Fruit fly (Drosophila melanogaster) whole organism, embryonic: ENCODE results near the gene CG13720.
A peak's percentile ranks its signal among the peaks of the same experiment; 100 is the strongest.

Experiments used
- Adf1 ChIP-seq: fragments of 200-800 bp; sonication (Bioruptor generic); IDR thresholded peaks from 2 replicates; pipeline ENCODE4 v1.3.6; 2022; ENCODE audit warnings: missing biosample characterization, missing genetic modification characterization
- Atf6 ChIP-seq: fragments of 200-800 bp; sonication (Bioruptor generic); IDR thresholded peaks from 2 replicates; pipeline ENCODE4 v1.3.6; 2022; ENCODE audit warnings: missing biosample characterization, missing genetic modification characterization
- BEAF-32 ChIP-seq: fragments of 200-800 bp; sonication (Bioruptor generic); optimal IDR thresholded peaks from 3 replicates; lab custom pipeline; 2017; ENCODE audit warnings: missing biosample characterization, missing genetic modification characterization, mild to moderate bottlenecking, moderate library complexity, missing genetic modification reagents
- Blimp-1 ChIP-seq: fragments of 200-800 bp; sonication (Bioruptor generic); optimal IDR thresholded peaks from 3 replicates; lab custom pipeline; 2018; ENCODE audit warnings: missing biosample characterization, missing genetic modification characterization, mild to moderate bottlenecking, moderate library complexity, missing genetic modification reagents
- CG11456 ChIP-seq: fragments of 200-800 bp; sonication (Bioruptor generic); IDR thresholded peaks from 3 replicates; pipeline ENCODE4 v1.3.6; 2022; ENCODE audit warnings: missing biosample characterization, missing genetic modification characterization
- CG12769 ChIP-seq: fragments of 200-800 bp; sonication (Bioruptor generic); optimal IDR thresholded peaks from 2 replicates; lab custom pipeline; 2019; ENCODE audit warnings: missing biosample characterization, mild to moderate bottlenecking, missing genetic modification characterization, moderate library complexity
- CG14441 ChIP-seq: fragments of 200-800 bp; sonication (Bioruptor generic); IDR thresholded peaks from 2 replicates; pipeline ENCODE4 v1.3.6; 2022; ENCODE audit warnings: missing biosample characterization, missing genetic modification characterization
- CG15479 ChIP-seq: fragments of 200-800 bp; sonication (Bioruptor generic); optimal IDR thresholded peaks from 3 replicates; lab custom pipeline; 2019; ENCODE audit warnings: missing biosample characterization, mild to moderate bottlenecking, missing genetic modification characterization, moderate library complexity
- CG15514 ChIP-seq: fragments of 200-800 bp; sonication (Bioruptor generic); optimal IDR thresholded peaks from 3 replicates; lab custom pipeline; 2017; ENCODE audit warnings: missing biosample characterization, missing genetic modification characterization, mild to moderate bottlenecking, moderate library complexity, missing genetic modification reagents
- CG1832 ChIP-seq: fragments of 200-800 bp; sonication (Bioruptor generic); optimal IDR thresholded peaks from 2 replicates; lab custom pipeline; 2017; ENCODE audit warnings: missing biosample characterization, mild to moderate bottlenecking, missing genetic modification characterization, inconsistent platforms
- CG2199 ChIP-seq: fragments of 200-800 bp; sonication (Bioruptor generic); IDR thresholded peaks from 3 replicates; pipeline ENCODE4 v1.3.6; 2022; ENCODE audit warnings: missing biosample characterization, missing genetic modification characterization
- CG3065 ChIP-seq: fragments of 200-800 bp; sonication (Bioruptor generic); optimal IDR thresholded peaks from 2 replicates; lab custom pipeline; 2016; ENCODE audit warnings: missing biosample characterization, missing genetic modification characterization
- CG32532 ChIP-seq: fragments of 200-800 bp; sonication (Bioruptor generic); IDR thresholded peaks from 2 replicates; pipeline ENCODE4 v1.3.6; 2022; ENCODE audit warnings: missing biosample characterization, missing genetic modification characterization
- CG3847 ChIP-seq: fragments of 200-800 bp; sonication (Bioruptor generic); IDR thresholded peaks from 2 replicates; pipeline ENCODE4 v1.3.6; 2022; ENCODE audit warnings: missing biosample characterization, missing genetic modification characterization
- CG42726 ChIP-seq: fragments of 200-800 bp; sonication (Bioruptor generic); IDR thresholded peaks from 2 replicates; pipeline ENCODE4 v1.3.6; 2022; ENCODE audit warnings: missing biosample characterization, missing genetic modification characterization; ENCODE audit not compliant: partially characterized antibody
- CG8290 ChIP-seq, 3 experiments: fragments of 200-800 bp; sonication (Bioruptor generic); optimal IDR thresholded peaks; 2 replicates each; lab custom pipeline; 2016 to 2019; ENCODE audit warnings: missing biosample characterization in 3 of 3, missing genetic modification characterization in 3 of 3, mild to moderate bottlenecking in 2 of 3, moderate library complexity in 1 of 3
- CG9932 ChIP-seq: fragments of 200-800 bp; sonication (Bioruptor generic); IDR thresholded peaks from 2 replicates; pipeline ENCODE4 v1.3.6; 2022; ENCODE audit warnings: missing biosample characterization, missing genetic modification characterization
- Dbx ChIP-seq: fragments of 200-800 bp; sonication (Bioruptor generic); IDR thresholded peaks from 3 replicates; pipeline ENCODE4 v1.3.6; 2022; ENCODE audit warnings: missing biosample characterization, missing genetic modification characterization
- GATAe ChIP-seq: fragments of 200-800 bp; sonication (Bioruptor generic); conservative IDR thresholded peaks from 2 replicates; pipeline ENCODE4 v1.3.6; 2022; ENCODE audit warnings: missing biosample characterization, missing genetic modification characterization
- HmgZ ChIP-seq: fragments of 200-800 bp; sonication (Bioruptor generic); optimal IDR thresholded peaks from 2 replicates; lab custom pipeline; 2018; ENCODE audit warnings: missing biosample characterization, mild to moderate bottlenecking, missing genetic modification characterization
- Hr78 ChIP-seq, 2 experiments: fragments of 200-800 bp in 1 of 2; fragments of >200 bp in 1 of 2; sonication (Bioruptor generic) in 1 of 2; optimal IDR thresholded peaks; 2 replicates each; lab custom pipeline; 2017 to 2019; ENCODE audit warnings: missing biosample characterization in 2 of 2, missing genetic modification characterization in 2 of 2, mild to moderate bottlenecking in 1 of 2, moderate library complexity in 1 of 2
- MBD-R2 ChIP-seq: fragments of 200-800 bp; sonication (Bioruptor generic); IDR thresholded peaks from 2 replicates; pipeline ENCODE4 v1.3.6; 2022; ENCODE audit warnings: missing biosample characterization, missing genetic modification characterization
- Med ChIP-seq: fragments of 200-800 bp; sonication (Bioruptor generic); peaks from one replicate; lab custom pipeline; 2016; ENCODE audit warnings: missing biosample characterization, missing genetic modification characterization, mild to moderate bottlenecking, inconsistent platforms, moderate library complexity
- Pdp1 ChIP-seq, 2 experiments: fragments of 200-800 bp; sonication (Bioruptor generic); optimal IDR thresholded peaks; 3 replicates each; lab custom pipeline; 2016; ENCODE audit warnings: missing biosample characterization in 2 of 2, missing genetic modification characterization in 2 of 2, mild to moderate bottlenecking in 1 of 2, moderate library complexity in 1 of 2
- Rfx ChIP-seq: fragments of 200-800 bp; sonication (Bioruptor generic); IDR thresholded peaks from 2 replicates; pipeline ENCODE4 v1.3.6; 2022; ENCODE audit warnings: missing biosample characterization, missing genetic modification characterization
- btn ChIP-seq: fragments of 200-800 bp; sonication (Bioruptor generic); optimal IDR thresholded peaks from 2 replicates; lab custom pipeline; 2016; ENCODE audit warnings: missing biosample characterization, missing genetic modification characterization
- chm ChIP-seq: fragments of 200-800 bp; sonication (Bioruptor generic); IDR thresholded peaks from 2 replicates; pipeline ENCODE4 v1.3.6; 2022; ENCODE audit warnings: missing biosample characterization, missing genetic modification characterization
- ci ChIP-seq: fragments of 200-800 bp; sonication (Bioruptor generic); IDR thresholded peaks from 3 replicates; pipeline ENCODE4 v1.3.6; 2022; ENCODE audit warnings: missing biosample characterization, missing genetic modification characterization
- crol ChIP-seq: fragments of 200-800 bp; sonication (Bioruptor generic); IDR thresholded peaks from 2 replicates; pipeline ENCODE4 v1.3.6; 2022; ENCODE audit warnings: missing biosample characterization, missing genetic modification characterization
- danr ChIP-seq: fragments of 200-800 bp; sonication (Bioruptor generic); IDR thresholded peaks from 2 replicates; pipeline ENCODE4 v1.3.6; 2022; ENCODE audit warnings: missing biosample characterization, missing genetic modification characterization
- exex ChIP-seq: fragments of 200-800 bp; sonication (Bioruptor generic); optimal IDR thresholded peaks from 4 replicates; lab custom pipeline; 2018; ENCODE audit warnings: missing biosample characterization, mild to moderate bottlenecking, missing genetic modification characterization, moderate library complexity
- eyg ChIP-seq: fragments of 200-800 bp; sonication (Bioruptor generic); optimal IDR thresholded peaks from 3 replicates; lab custom pipeline; 2016; ENCODE audit warnings: missing biosample characterization, missing genetic modification characterization
- kni ChIP-seq: fragments of 200-800 bp; sonication (Bioruptor generic); optimal IDR thresholded peaks from 3 replicates; lab custom pipeline; 2017; ENCODE audit warnings: mild to moderate bottlenecking, missing biosample characterization, missing genetic modification reagents, missing genetic modification characterization
- knrl ChIP-seq: fragments of 200-800 bp; sonication (Bioruptor generic); IDR thresholded peaks from 3 replicates; pipeline ENCODE4 v1.3.6; 2022; ENCODE audit warnings: missing biosample characterization, missing genetic modification characterization; ENCODE audit not compliant: partially characterized antibody
- lab ChIP-seq: fragments of 200-800 bp; sonication (Bioruptor generic); optimal IDR thresholded peaks from 3 replicates; lab custom pipeline; 2017; ENCODE audit warnings: missing biosample characterization, missing genetic modification characterization, mild to moderate bottlenecking, moderate library complexity, missing genetic modification reagents
- pzg ChIP-seq: fragments of 200-800 bp; sonication (Bioruptor generic); optimal IDR thresholded peaks from 3 replicates; lab custom pipeline; 2018; ENCODE audit warnings: missing biosample characterization, mild to moderate bottlenecking, missing genetic modification characterization, moderate library complexity
- sd ChIP-seq: fragments of 200-800 bp; sonication (Bioruptor generic); optimal IDR thresholded peaks from 3 replicates; lab custom pipeline; 2018; ENCODE audit warnings: missing biosample characterization, mild to moderate bottlenecking, missing genetic modification characterization, moderate library complexity
- sob ChIP-seq: fragments of 200-800 bp; sonication (Bioruptor generic); IDR thresholded peaks from 2 replicates; pipeline ENCODE4 v1.3.6; 2022; ENCODE audit warnings: missing biosample characterization, missing genetic modification characterization
- sr ChIP-seq: fragments of 200-800 bp; sonication (Bioruptor generic); IDR thresholded peaks from 3 replicates; pipeline ENCODE4 v1.3.6; 2022; ENCODE audit warnings: missing biosample characterization, missing genetic modification characterization
- sug ChIP-seq: fragments of 200-800 bp; optimal IDR thresholded peaks from 2 replicates; lab custom pipeline; 2019; ENCODE audit warnings: missing biosample characterization, mild to moderate bottlenecking, missing genetic modification characterization, moderate library complexity
- tin ChIP-seq: fragments of 200-800 bp; sonication (Bioruptor generic); optimal IDR thresholded peaks from 3 replicates; lab custom pipeline; 2016; ENCODE audit warnings: missing biosample characterization, missing genetic modification characterization
- wek ChIP-seq: fragments of 200-800 bp; sonication (Bioruptor generic); optimal IDR thresholded peaks from 3 replicates; lab custom pipeline; 2018; ENCODE audit warnings: missing biosample characterization, mild to moderate bottlenecking, missing genetic modification characterization, moderate library complexity

CG13720 gene

dm6 chr3L:4543807-4544197 lies 43.5 kb upstream of the CG13720 start (continued):
- TF ChIP-seq exex (tag; lab: Kevin White, UChicago) (peak; percentile 15), Med (GFP tag; lab: Kevin White, UChicago) (peak; percentile 78), MBD-R2 (GFP tag; lab: Robert Waterston, UW) (no peak), ci (GFP tag; lab: Robert Waterston, UW) (0 out of 3 replicates have a peak, but pooled peaks have one; percentile 35), danr (GFP tag; lab: Robert Waterston, UW) (no peak), crol (peak; percentile 86), GATAe (peak; percentile 51), CG2199 (GFP tag; lab: Robert Waterston, UW) (0 out of 3 replicates have a peak, but pooled peaks have one; percentile 38), CG12769 (tag; lab: Kevin White, UChicago) (peak; percentile 16), sr (GFP tag; lab: Robert Waterston, UW) (no peak), lab (GFP tag; lab: Kevin White, UChicago) (peak; percentile 21), Atf6 (GFP tag; lab: Robert Waterston, UW) (0 out of 2 replicates have a peak, but pooled peaks have one; percentile 16), Blimp-1 (GFP tag; lab: Kevin White, UChicago) (peak; percentile 50), BEAF-32 (no peak), Rfx (GFP tag; lab: Robert Waterston, UW) (no peak), CG32532 (0 out of 2 replicates have a peak, but pooled peaks have one; percentile 13), CG3847 (GFP tag; lab: Robert Waterston, UW) (peak; percentile 11; the same call in 1 of the 2 replicates), sug (tag; lab: Kevin White, UChicago) (peak; percentile 72), Pdp1 (GFP tag; optimal IDR thresholded peaks at IDR 0.05; lab: Kevin White, UChicago) (peak in 1 of 2 experiments; percentile 69), CG11456 (GFP tag; lab: Robert Waterston, UW) (0 out of 3 replicates have a peak, but pooled peaks have one; percentile 32), sob (GFP tag; lab: Robert Waterston, UW) (no peak), CG42726 (no peak), CG9932 (0 out of 2 replicates have a peak, but pooled peaks have one; percentile 19), CG15479 (peak; percentile 6), eyg (GFP tag; lab: Kevin White, UChicago) (no peak), CG1832 (GFP tag; lab: Kevin White, UChicago) (peak; percentile 32), CG8290 (GFP tag; optimal IDR thresholded peaks at IDR 0.05; lab: Kevin White, UChicago) (no peak), CG8290 (tag; optimal IDR thresholded peaks at IDR 0.05; lab: Kevin White, UChicago) (peak in 1 of 2 experiments; percentile 24), sd (tag; lab: Kevin White, UChicago) (peak; percentile 27), chm (GFP tag; lab: Robert Waterston, UW) (peak; percentile 53; the same call in 1 of the 2 replicates), CG14441 (GFP tag; lab: Robert Waterston, UW) (0 out of 2 replicates have a peak, but pooled peaks have one; percentile 14), kni (GFP tag; lab: Kevin White, UChicago) (peak; percentile 20), tin (GFP tag; lab: Kevin White, UChicago) (no peak), CG15514 (GFP tag; lab: Kevin White, UChicago) (peak; percentile 3), wek (GFP tag; lab: Kevin White, UChicago) (no peak), Hr78 (GFP tag; optimal IDR thresholded peaks at IDR 0.05; lab: Kevin White, UChicago) (peak in 1 of 2 experiments; percentile 33), Dbx (0 out of 3 replicates have a peak, but pooled peaks have one; percentile 10), HmgZ (tag; lab: Kevin White, UChicago) (peak; percentile 34), pzg (GFP tag; lab: Kevin White, UChicago) (no peak), Adf1 (GFP tag; lab: Robert Waterston, UW) (peak; percentile 64; the same call in 1 of the 2 replicates), btn (no peak), knrl (no peak), CG3065 (GFP tag; lab: Kevin White, UChicago) (no peak)
- TF ChIP-seq, all 482 proteins: peak for 40
